Worm (Caenorhabditis elegans) whole organism, midembryonic: Measurements from ENCODE around the gene ncap-1.

Experiments
- T22C8.4 ChIP-seq: fragments of 200-800 bp; sonication (Bioruptor generic); IDR thresholded peaks from 2 replicates; pipeline ENCODE4 v1.3.6; 2022; ENCODE audit warnings: missing genetic modification characterization, missing compliant biosample characterization
- cog-1 ChIP-seq: sonication (generic microtip); optimal IDR thresholded peaks from 2 replicates; lab custom pipeline; 2016; ENCODE audit warnings: missing genetic modification characterization, missing compliant biosample characterization
- ztf-23 ChIP-seq: fragments of 200-800 bp; sonication (Bioruptor generic); IDR thresholded peaks from 2 replicates; pipeline ENCODE4 v1.3.6; 2022; ENCODE audit warnings: missing genetic modification reagents, missing genetic modification characterization, missing compliant biosample characterization

DNA sequence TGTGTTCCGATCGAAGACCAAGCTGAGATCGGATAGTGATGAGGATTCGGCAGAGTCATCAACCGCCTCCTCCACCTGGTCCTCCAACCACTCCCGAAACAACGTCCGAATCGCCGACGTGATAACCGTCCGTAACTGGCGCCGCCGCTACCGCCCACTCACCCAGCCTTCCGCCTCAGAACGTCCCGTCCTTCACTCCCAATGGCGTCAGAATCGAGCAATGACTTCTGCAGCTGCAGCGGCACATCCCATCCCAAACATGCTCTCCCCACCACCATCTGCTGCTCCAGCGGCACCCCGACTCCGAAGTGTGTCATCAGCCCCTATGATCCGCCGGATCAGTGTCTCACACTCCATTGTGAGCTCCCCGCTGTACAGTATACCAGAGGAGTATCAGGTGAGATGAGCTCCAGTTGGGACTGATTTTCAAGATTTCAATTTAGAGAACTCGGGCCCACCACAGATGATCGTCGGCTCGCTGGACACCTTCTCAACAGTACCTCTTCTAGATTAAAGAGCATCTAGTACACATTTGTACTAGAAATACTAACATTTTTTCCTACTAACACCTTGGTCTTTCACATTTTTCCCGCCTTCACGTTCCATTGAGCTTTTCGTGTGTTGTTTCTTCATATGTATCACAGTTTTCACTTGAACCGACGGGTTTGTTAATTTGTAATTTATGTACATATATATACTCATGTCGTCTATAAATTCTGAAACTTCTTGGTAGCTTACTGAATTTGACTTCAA is 6.9 kb upstream of the ncap-1 start:
- TF ChIP-seq ztf-23 (no peak), cog-1 (tag; lab: Kevin White, UChicago) (no peak), T22C8.4 (GFP tag; lab: Robert Waterston, UW) (no peak)
